Fruit fly (Drosophila melanogaster): ENCODE data around the gene CG33306.

DNA sequence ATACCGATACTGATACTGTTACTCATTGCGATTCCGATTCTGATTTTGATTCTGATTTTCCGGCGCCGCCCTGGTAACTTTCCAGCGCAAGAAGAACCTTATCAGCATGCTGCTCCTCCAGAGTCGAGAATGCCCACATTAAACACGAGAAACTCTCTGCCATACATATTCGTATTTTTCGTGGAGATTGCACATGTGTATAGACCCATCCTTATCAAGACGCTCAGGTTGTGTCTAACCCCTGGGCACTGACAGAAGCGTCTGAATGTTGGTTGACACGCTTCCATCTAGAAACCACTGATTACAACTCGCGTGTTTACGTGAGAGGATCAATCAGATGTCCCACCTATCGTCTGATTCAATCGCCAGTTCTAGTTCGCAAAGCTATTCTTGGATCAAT, 38.4 kb downstream of the CG33306 start:
- TF ChIP-seq rgr (GFP tag; optimal IDR thresholded peaks at IDR 0.05), result no peak
- TF ChIP-seq usp (GFP tag; optimal IDR thresholded peaks at IDR 0.05), result no peak
- no peak for TF ChIP-seq Dfd (GFP tag; optimal IDR thresholded peaks at IDR 0.05)
- TF ChIP-seq Hr78 (GFP tag; optimal IDR thresholded peaks at IDR 0.05), result no peak
- no peak for TF ChIP-seq lola (GFP tag; optimal IDR thresholded peaks at IDR 0.05)
- TF ChIP-seq h (GFP tag; optimal IDR thresholded peaks at IDR 0.05), result no peak
- no peak for TF ChIP-seq CG32264 (GFP tag; optimal IDR thresholded peaks at IDR 0.05)
- no peak for TF ChIP-seq psq (GFP tag; optimal IDR thresholded peaks at IDR 0.05)
- TF ChIP-seq Hr83 (GFP tag; optimal IDR thresholded peaks at IDR 0.05; ENCODE audit: poor library complexity, severe bottlenecking), result no peak
- no peak for TF ChIP-seq fru (GFP tag; optimal IDR thresholded peaks at IDR 0.05)
- TF ChIP-seq brk (GFP tag; optimal IDR thresholded peaks at IDR 0.05), result no peak
- no peak for TF ChIP-seq HLH106 (tag; optimal IDR thresholded peaks at IDR 0.05)
- TF ChIP-seq OdsH (GFP tag; optimal IDR thresholded peaks at IDR 0.05), result no peak
- no peak for TF ChIP-seq Myc (optimal IDR thresholded peaks at IDR 0.05)

All from whole organism, wandering third instar larva.